Fruit fly (Drosophila melanogaster) Kc167 (cell line): ENCODE measurements around the gene Aven.

Experiments
- Myc ChIP-seq: fragments of >200 bp; optimal IDR thresholded peaks from 2 replicates; lab custom pipeline; 2017; ENCODE audit warnings: missing external identifiers
- Sin3A ChIP-seq: fragments of >200 bp; optimal IDR thresholded peaks from 2 replicates; lab custom pipeline; 2018; ENCODE audit warnings: missing external identifiers
- h ChIP-seq: fragments of >200 bp; optimal IDR thresholded peaks from 3 replicates; lab custom pipeline; 2018; ENCODE audit warnings: missing external identifiers
- insv ChIP-seq: fragments of >200 bp; optimal IDR thresholded peaks from 3 replicates; lab custom pipeline; 2018; ENCODE audit warnings: missing external identifiers
- psq ChIP-seq: fragments of >200 bp; optimal IDR thresholded peaks from 2 replicates; lab custom pipeline; 2017; ENCODE audit warnings: missing external identifiers
- ttk ChIP-seq: sonication (Bioruptor generic); optimal IDR thresholded peaks from 2 replicates; lab custom pipeline; 2017; ENCODE audit warnings: missing external identifiers

The Aven gene

dm6 chrX:12667008-12667407 is 37.6 kb upstream of the Aven start:
- TF ChIP-seq Myc (no peak), Sin3A (lab: Kevin White, UChicago) (no peak), h (lab: Kevin White, UChicago) (no peak), ttk (no peak), psq (no peak), insv (lab: Kevin White, UChicago) (no peak)

- no peak for TF ChIP-seq Myc
These were observed 37.0 kb upstream of the Aven start for dm6 chrX:12666471-12666884.

DNA sequence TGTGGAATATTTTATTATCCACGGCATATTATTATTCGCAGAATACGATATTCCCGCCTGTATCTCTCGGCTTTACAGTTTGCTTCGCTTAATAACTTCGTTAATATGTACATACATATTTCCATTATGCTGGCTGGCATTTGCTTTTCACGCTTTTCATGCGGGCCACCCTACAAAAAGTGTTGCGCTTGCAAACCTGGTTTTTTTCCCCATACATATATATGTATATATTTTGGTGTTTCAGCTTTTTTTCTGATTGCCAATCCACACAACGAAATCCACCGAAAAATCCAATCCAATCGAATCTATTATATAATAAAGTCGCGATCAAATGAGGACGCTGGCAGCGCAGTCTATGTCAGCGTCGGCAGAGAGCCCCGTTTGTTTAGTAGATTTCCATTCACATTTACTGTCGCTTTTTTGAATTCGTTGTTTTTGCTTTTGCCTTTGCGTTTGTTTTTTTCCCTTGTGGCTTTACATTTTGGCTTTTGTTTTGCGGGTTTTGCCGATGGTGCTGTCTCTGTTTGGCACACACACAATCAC is 36.4 kb upstream of the Aven start:
- no peak for TF ChIP-seq Sin3A (lab: Kevin White, UChicago)
- TF ChIP-seq h (lab: Kevin White, UChicago): no peak
- no peak for TF ChIP-seq Myc
- TF ChIP-seq psq: no peak
- TF ChIP-seq insv (lab: Kevin White, UChicago): no peak
- TF ChIP-seq ttk: no peak

DNA sequence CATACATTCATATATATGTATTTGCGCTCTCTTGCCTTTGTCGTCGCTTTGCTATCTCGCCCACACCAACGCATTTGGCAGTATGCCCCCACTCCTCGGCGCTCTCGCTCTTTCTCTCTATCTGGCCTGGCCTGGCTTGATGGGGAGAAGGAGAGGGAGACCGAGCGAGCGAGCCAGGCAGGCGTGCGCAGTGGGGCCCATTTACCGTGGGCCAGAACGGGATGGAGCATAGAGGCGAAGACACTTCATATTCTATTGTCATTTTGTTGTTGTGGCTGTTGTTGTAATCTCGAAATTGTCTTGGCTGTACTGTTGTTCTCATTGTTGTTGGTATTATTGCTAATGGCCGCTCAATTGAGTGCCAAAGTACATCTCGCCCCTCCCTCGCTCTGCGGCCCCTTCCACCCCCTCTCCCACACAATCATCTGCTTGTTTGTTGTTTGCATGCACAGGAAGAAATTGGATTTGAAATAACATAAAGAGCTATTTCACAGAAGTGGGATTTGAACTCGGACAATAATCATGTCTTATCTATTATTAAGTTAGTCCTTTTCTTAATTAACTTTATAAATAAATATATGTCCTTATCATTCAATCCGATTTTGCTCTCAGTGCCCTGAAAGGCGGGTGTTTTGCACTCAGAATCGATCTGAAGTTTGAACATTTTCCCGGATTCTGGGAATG is 35.8 kb upstream of the Aven start:
- TF ChIP-seq Myc (no peak), insv (lab: Kevin White, UChicago) (peak; percentile 81), h (lab: Kevin White, UChicago) (peak; percentile 64)

- TF ChIP-seq h (lab: Kevin White, UChicago) (no peak), psq (no peak), insv (lab: Kevin White, UChicago) (no peak), Myc (no peak), ttk (no peak), Sin3A (lab: Kevin White, UChicago) (no peak)
These were observed 34.8 kb upstream of the Aven start for dm6 chrX:12664117-12664783.

- no peak for TF ChIP-seq Myc
- no peak for TF ChIP-seq Sin3A (lab: Kevin White, UChicago)
- TF ChIP-seq ttk: no peak
These were observed 34.1 kb upstream of the Aven start for dm6 chrX:12663464-12663938.

- TF ChIP-seq psq (no peak), insv (lab: Kevin White, UChicago) (no peak), h (lab: Kevin White, UChicago) (no peak), ttk (no peak), Sin3A (lab: Kevin White, UChicago) (no peak), Myc (no peak)
These were observed 33.4 kb upstream of the Aven start for dm6 chrX:12662679-12663463.

- TF ChIP-seq Myc (no peak), psq (no peak), ttk (no peak), insv (lab: Kevin White, UChicago) (no peak), h (lab: Kevin White, UChicago) (no peak), Sin3A (lab: Kevin White, UChicago) (no peak)
These were observed 32.1 kb upstream of the Aven start for dm6 chrX:12661435-12661949.

dm6 chrX:12660030-12660630 is 30.7 kb upstream of the Aven start:
- no peak for TF ChIP-seq Sin3A (lab: Kevin White, UChicago)
- TF ChIP-seq h (lab: Kevin White, UChicago): no peak
- no peak for TF ChIP-seq ttk
- no peak for TF ChIP-seq insv (lab: Kevin White, UChicago)
- no peak for TF ChIP-seq psq

DNA sequence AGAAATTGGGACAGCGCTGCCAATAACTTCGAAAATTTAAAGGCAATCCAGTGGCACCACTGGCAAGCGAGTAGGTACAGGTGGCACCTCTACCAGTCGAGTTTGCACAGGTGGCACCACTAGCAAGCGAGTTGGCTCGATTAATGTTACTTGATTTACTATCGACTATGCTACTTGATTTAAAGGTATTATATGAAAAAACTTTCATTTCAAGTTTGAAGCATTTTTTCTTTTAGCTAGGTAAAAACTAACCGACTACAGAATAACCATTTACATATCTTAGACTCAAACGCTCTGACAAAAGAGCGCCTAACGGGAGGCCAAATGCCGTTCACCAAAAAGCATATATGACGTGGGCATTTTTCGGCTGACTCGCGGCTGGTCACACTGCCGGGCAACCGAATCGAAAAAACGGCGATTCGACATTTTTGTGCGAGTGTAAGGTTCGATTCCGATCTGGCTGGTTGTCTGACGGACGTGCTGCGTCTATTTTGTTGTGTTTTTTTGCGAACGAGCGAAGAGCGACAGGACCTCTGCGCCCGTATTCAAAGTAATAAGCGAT is 29.6 kb upstream of the Aven start, which contains the start of gene Tis11:
Gene Tis11 (plus strand): TSS at position 417 of the 562 bp plus-strand sequence.
- TF ChIP-seq h (lab: Kevin White, UChicago) (no peak), Sin3A (lab: Kevin White, UChicago) (no peak), psq (no peak), Myc (no peak), insv (lab: Kevin White, UChicago) (no peak), ttk (no peak)

dm6 chrX:12658400-12658998 is 29.1 kb upstream of the Aven start:
- TF ChIP-seq Sin3A (lab: Kevin White, UChicago) (no peak), insv (lab: Kevin White, UChicago) (no peak), h (lab: Kevin White, UChicago) (no peak), ttk (no peak), psq (no peak), Myc (no peak)
